Worm (Caenorhabditis elegans): ENCODE results near the gene lips-10.

ce11 chrII:8438791-8439287 is at the start of gene lips-10:
- TF ChIP-seq rnt-1 (tag; optimal IDR thresholded peaks at IDR 0.05) = no peak
- TF ChIP-seq ceh-9 (tag; optimal IDR thresholded peaks at IDR 0.05) = no peak
- no peak for TF ChIP-seq lin-11 (tag; optimal IDR thresholded peaks at IDR 0.05)
- no peak for TF ChIP-seq ama-1 (optimal IDR thresholded peaks at IDR 0.05)
- no peak for TF ChIP-seq nhr-11 (tag; optimal IDR thresholded peaks at IDR 0.05)
- TF ChIP-seq ceh-22 (tag; optimal IDR thresholded peaks at IDR 0.05) = no peak
- TF ChIP-seq pag-3 (tag; optimal IDR thresholded peaks at IDR 0.05; ENCODE audit: borderline replicate concordance) = no peak
- no peak for TF ChIP-seq K09A11.1 (tag; optimal IDR thresholded peaks at IDR 0.05; ENCODE audit: insufficient read depth)
- no peak for TF ChIP-seq pqm-1 (tag; optimal IDR thresholded peaks at IDR 0.05)
- no peak for TF ChIP-seq unc-86 (tag; optimal IDR thresholded peaks at IDR 0.05)
- no peak for TF ChIP-seq sox-4 (tag; optimal IDR thresholded peaks at IDR 0.05)
- no peak for TF ChIP-seq tbx-2 (tag; optimal IDR thresholded peaks at IDR 0.05)
